Worm (Caenorhabditis elegans): Measurements from ENCODE around the gene F26F2.10.

- TF ChIP-seq unc-62 (GFP tag; optimal IDR thresholded peaks at IDR 0.05) (no peak), ama-1 (optimal IDR thresholded peaks at IDR 0.05) (no peak), ama-1 (GFP tag; optimal IDR thresholded peaks at IDR 0.05) (no peak), hmg-20 (GFP tag; IDR thresholded peaks at IDR 0.05) (no peak), sea-2 (GFP tag; IDR thresholded peaks at IDR 0.05) (no peak), efl-1 (GFP tag; optimal IDR thresholded peaks at IDR 0.05) (no peak), lsl-1 (GFP tag; optimal IDR thresholded peaks at IDR 0.05) (no peak), nhr-179 (tag; optimal IDR thresholded peaks at IDR 0.05) (no peak), repo-1 (tag; optimal IDR thresholded peaks at IDR 0.05) (no peak), nhr-80 (tag; optimal IDR thresholded peaks at IDR 0.05) (no peak), snpc-4 (GFP tag; optimal IDR thresholded peaks at IDR 0.05) (no peak), snpc-4 (tag; optimal IDR thresholded peaks at IDR 0.05) (no peak), ztf-25 (GFP tag; IDR thresholded peaks at IDR 0.05) (no peak), him-1 (tag; optimal IDR thresholded peaks at IDR 0.05) (no peak)
Measured at ce11 chrV:20626043-20626761, 31.6 kb upstream of the F26F2.10 start, which contains the start of the genes F46B3.9 and srz-18.

All from whole organism, young adult.